Worm (Caenorhabditis elegans): ENCODE data around the gene ptp-8.

ptp-8 gene

ce11 chrIV:7381754-7382153 is at the start of gene ptp-8:
Gene ptp-8 (plus strand): TSS chrIV:7382054.
- TF ChIP-seq blmp-1 (tag; optimal IDR thresholded peaks at IDR 0.05) (no peak), lsy-2 (tag; optimal IDR thresholded peaks at IDR 0.05) (no peak), nhr-28 (tag; optimal IDR thresholded peaks at IDR 0.05) (no peak), sptf-1 (tag; optimal IDR thresholded peaks at IDR 0.05) (no peak), ceh-43 (GFP tag; optimal IDR thresholded peaks at IDR 0.05) (no peak), elt-3 (tag; optimal IDR thresholded peaks at IDR 0.05) (no peak), mep-1 (tag; optimal IDR thresholded peaks at IDR 0.05) (no peak), unc-120 (tag; optimal IDR thresholded peaks at IDR 0.05; ENCODE audit: poor library complexity, severe bottlenecking) (no peak), mab-5 (tag; optimal IDR thresholded peaks at IDR 0.05) (no peak), ceh-83 (GFP tag; optimal IDR thresholded peaks at IDR 0.05) (no peak), drap-1 (GFP tag; optimal IDR thresholded peaks at IDR 0.05) (no peak), sem-2 (GFP tag; optimal IDR thresholded peaks at IDR 0.05) (no peak), lin-32 (GFP tag; optimal IDR thresholded peaks at IDR 0.05) (no peak), tbx-8 (GFP tag; optimal IDR thresholded peaks at IDR 0.05) (no peak), nhr-76 (tag; optimal IDR thresholded peaks at IDR 0.05) (no peak), nhr-12 (tag; optimal IDR thresholded peaks at IDR 0.05) (no peak)

- no peak for TF ChIP-seq ceh-83 (GFP tag; optimal IDR thresholded peaks at IDR 0.05)
- TF ChIP-seq nhr-28 (tag; optimal IDR thresholded peaks at IDR 0.05): no peak
- no peak for TF ChIP-seq M03D4.4 (tag; optimal IDR thresholded peaks at IDR 0.05)
- no peak for TF ChIP-seq unc-62 (GFP tag; optimal IDR thresholded peaks at IDR 0.05)
- TF ChIP-seq blmp-1 (tag; optimal IDR thresholded peaks at IDR 0.05): no peak
Measured at ce11 chrIV:7332695-7333094, 49.2 kb upstream of the ptp-8 start, which contains the start of gene ocr-4. Gene ocr-4 (minus strand): TSS chrIV:7332795.

- no peak for TF ChIP-seq lin-32 (GFP tag; optimal IDR thresholded peaks at IDR 0.05)
- TF ChIP-seq hlh-1 (tag; optimal IDR thresholded peaks at IDR 0.05): no peak
- no peak for TF ChIP-seq sem-2 (GFP tag; optimal IDR thresholded peaks at IDR 0.05)
- no peak for TF ChIP-seq flh-1 (GFP tag; optimal IDR thresholded peaks at IDR 0.05)
- TF ChIP-seq unc-62 (GFP tag; optimal IDR thresholded peaks at IDR 0.05): no peak
- TF ChIP-seq lin-13 (tag; optimal IDR thresholded peaks at IDR 0.05): no peak
- TF ChIP-seq snpc-4 (tag; optimal IDR thresholded peaks at IDR 0.05): no peak
- no peak for TF ChIP-seq lsy-2 (tag; optimal IDR thresholded peaks at IDR 0.05)
- no peak for TF ChIP-seq pha-4 (tag; optimal IDR thresholded peaks at IDR 0.05)
- TF ChIP-seq bed-3 (GFP tag; optimal IDR thresholded peaks at IDR 0.05): no peak
- TF ChIP-seq blmp-1 (tag; optimal IDR thresholded peaks at IDR 0.05): no peak
- no peak for TF ChIP-seq ztf-11 (tag; optimal IDR thresholded peaks at IDR 0.05)
- no peak for TF ChIP-seq zip-8 (tag; optimal IDR thresholded peaks at IDR 0.05)
- no peak for TF ChIP-seq ceh-43 (GFP tag; optimal IDR thresholded peaks at IDR 0.05)
- no peak for TF ChIP-seq ham-2 (GFP tag; optimal IDR thresholded peaks at IDR 0.05)
- no peak for TF ChIP-seq elt-1 (tag; optimal IDR thresholded peaks at IDR 0.05; ENCODE audit: borderline replicate concordance, insufficient read depth)
- no peak for TF ChIP-seq mls-2 (tag; optimal IDR thresholded peaks at IDR 0.05)
- TF ChIP-seq unc-39 (tag; optimal IDR thresholded peaks at IDR 0.05): no peak
- no peak for TF ChIP-seq M03D4.4 (tag; optimal IDR thresholded peaks at IDR 0.05)
- TF ChIP-seq ceh-39 (tag; optimal IDR thresholded peaks at IDR 0.05): no peak
Measured at ce11 chrIV:7338042-7338441, 43.8 kb upstream of the ptp-8 start.

- TF ChIP-seq mep-1 (tag; optimal IDR thresholded peaks at IDR 0.05) (no peak), ham-2 (GFP tag; optimal IDR thresholded peaks at IDR 0.05) (no peak), nhr-28 (tag; optimal IDR thresholded peaks at IDR 0.05) (no peak), hlh-1 (tag; optimal IDR thresholded peaks at IDR 0.05) (no peak), mab-5 (tag; optimal IDR thresholded peaks at IDR 0.05) (no peak), nhr-76 (tag; optimal IDR thresholded peaks at IDR 0.05) (no peak), snpc-4 (tag; optimal IDR thresholded peaks at IDR 0.05) (no peak), cnd-1 (tag; optimal IDR thresholded peaks at IDR 0.05) (no peak), unc-62 (GFP tag; optimal IDR thresholded peaks at IDR 0.05) (no peak), pha-4 (tag; optimal IDR thresholded peaks at IDR 0.05) (no peak), zip-8 (tag; optimal IDR thresholded peaks at IDR 0.05) (no peak), drap-1 (GFP tag; optimal IDR thresholded peaks at IDR 0.05) (no peak), sptf-1 (tag; optimal IDR thresholded peaks at IDR 0.05) (no peak), nhr-12 (tag; optimal IDR thresholded peaks at IDR 0.05) (no peak), elt-1 (tag; optimal IDR thresholded peaks at IDR 0.05; ENCODE audit: borderline replicate concordance, insufficient read depth) (no peak)
Measured at ce11 chrIV:7339095-7339494, 42.8 kb upstream of the ptp-8 start.

ce11 chrIV:7342144-7342543 is 39.7 kb upstream of the ptp-8 start:
- TF ChIP-seq lin-13 (tag; optimal IDR thresholded peaks at IDR 0.05) (no peak), unc-39 (tag; optimal IDR thresholded peaks at IDR 0.05) (no peak), snpc-4 (tag; optimal IDR thresholded peaks at IDR 0.05) (no peak), nhr-12 (tag; optimal IDR thresholded peaks at IDR 0.05) (no peak)

Data from whole organism, mixed stage, embryonic.